Worm (Caenorhabditis elegans) whole organism, midembryonic: ENCODE data around the gene C52E2.4.

Experiments used
- T22C8.4 ChIP-seq: fragments of 200-800 bp; sonication (Bioruptor generic); IDR thresholded peaks from 2 replicates; pipeline ENCODE4 v1.3.6; 2022; ENCODE audit warnings: missing genetic modification characterization, missing compliant biosample characterization
- cog-1 ChIP-seq: sonication (generic microtip); optimal IDR thresholded peaks from 2 replicates; lab custom pipeline; 2016; ENCODE audit warnings: missing genetic modification characterization, missing compliant biosample characterization
- flt-1 ChIP-seq: fragments of 200-800 bp; sonication (Bioruptor generic); IDR thresholded peaks from 2 replicates; pipeline ENCODE4 v1.3.6; 2022; ENCODE audit warnings: missing genetic modification characterization, missing compliant biosample characterization
- klf-2 ChIP-seq: fragments of 200-800 bp; sonication (Bioruptor generic); conservative IDR thresholded peaks from 2 replicates; pipeline ENCODE4 v1.3.6; 2022; ENCODE audit warnings: missing genetic modification reagents, missing genetic modification characterization, missing compliant biosample characterization
- med-1 ChIP-seq: sonication (generic microtip); optimal IDR thresholded peaks from 2 replicates; lab custom pipeline; 2017; ENCODE audit warnings: missing genetic modification characterization, mild to moderate bottlenecking, missing compliant biosample characterization, antibody characterized with exemption, missing genetic modification reagents; ENCODE audit not compliant: insufficient read depth
- ref-1 ChIP-seq: fragments of 200-800 bp; sonication (Bioruptor generic); conservative IDR thresholded peaks from 2 replicates; pipeline ENCODE4 v1.3.6; 2022; ENCODE audit warnings: missing genetic modification reagents, missing genetic modification characterization, missing compliant biosample characterization
- tab-1 ChIP-seq: fragments of 200-800 bp; sonication (Bioruptor generic); IDR thresholded peaks from 2 replicates; pipeline ENCODE4 v1.3.6; 2022; ENCODE audit warnings: missing genetic modification characterization, missing compliant biosample characterization
- ztf-23 ChIP-seq: fragments of 200-800 bp; sonication (Bioruptor generic); IDR thresholded peaks from 2 replicates; pipeline ENCODE4 v1.3.6; 2022; ENCODE audit warnings: missing genetic modification reagents, missing genetic modification characterization, missing compliant biosample characterization
- ztf-29 ChIP-seq: fragments of 200-800 bp; sonication (Bioruptor generic); IDR thresholded peaks from 2 replicates; pipeline ENCODE4 v1.3.6; 2022; ENCODE audit warnings: missing genetic modification reagents, missing genetic modification characterization, missing compliant biosample characterization

The C52E2.4 gene

ce11 chrII:1893912-1894311, 51.0 kb downstream of the C52E2.4 start, which contains the start of gene C16C4.1:
Gene C16C4.1, plus strand, starts transcription at chrII:1894212.
- TF ChIP-seq ztf-29 (GFP tag; lab: Robert Waterston, UW) (no peak), ztf-23 (no peak), cog-1 (tag; lab: Kevin White, UChicago) (no peak), flt-1 (GFP tag; lab: Robert Waterston, UW) (no peak), T22C8.4 (no peak), ref-1 (GFP tag; lab: Robert Waterston, UW) (no peak), tab-1 (GFP tag; lab: Robert Waterston, UW) (no peak), med-1 (GFP tag; lab: Kevin White, UChicago) (no peak), klf-2 (GFP tag; lab: Robert Waterston, UW) (no peak)

- TF ChIP-seq tab-1 (GFP tag; lab: Robert Waterston, UW) (no peak), med-1 (GFP tag; lab: Kevin White, UChicago) (no peak), flt-1 (GFP tag; lab: Robert Waterston, UW) (no peak), ztf-29 (GFP tag; lab: Robert Waterston, UW) (no peak), ztf-23 (no peak), klf-2 (GFP tag; lab: Robert Waterston, UW) (no peak), T22C8.4 (no peak), ref-1 (GFP tag; lab: Robert Waterston, UW) (no peak), cog-1 (tag; lab: Kevin White, UChicago) (no peak)
Observed at ce11 chrII:1895278-1895677, 52.3 kb downstream of the C52E2.4 start, which contains the start of gene C46F9.5. Gene C46F9.5, plus strand, starts transcription at chrII:1895578.

ce11 chrII:1895762-1896161, 52.8 kb downstream of the C52E2.4 start, which contains the start of gene math-25:
Gene math-25, plus strand, starts transcription at chrII:1896062.
- TF ChIP-seq flt-1 (GFP tag; lab: Robert Waterston, UW) (no peak), cog-1 (tag; lab: Kevin White, UChicago) (no peak), med-1 (GFP tag; lab: Kevin White, UChicago) (no peak), ref-1 (GFP tag; lab: Robert Waterston, UW) (no peak), klf-2 (GFP tag; lab: Robert Waterston, UW) (no peak)
